Worm (Caenorhabditis elegans) whole organism, late embryonic: ENCODE results near the gene eif-3.L.
"Not testable (repeated sequence)": the region's sequence is repeated elsewhere in the genome, so short reads cannot be mapped to it uniquely, and the experiment has no call there.

ENCODE experiments used
- ceh-45 ChIP-seq: fragments of 200-800 bp; sonication (Bioruptor generic); IDR thresholded peaks from 2 replicates; pipeline ENCODE4 v1.3.6; 2022; ENCODE audit warnings: missing genetic modification reagents, missing genetic modification characterization, missing compliant biosample characterization
- pha-4 ChIP-seq: fragments of 150-350 bp; optimal IDR thresholded peaks from 2 replicates; lab custom pipeline; 2018; ENCODE audit warnings: missing biosample characterization, missing genetic modification reagents, missing genetic modification characterization

- not testable (repeated sequence) for TF ChIP-seq ceh-45 (GFP tag; lab: Robert Waterston, UW); pha-4
Observed at ce11 chrII:5630851-5631401, 8.6 kb upstream of the eif-3.L start, which contains the start of the genes F59E12.6 and npl-4.1.
